ENCODE assay signal across 5 fruit fly cellular contexts in genomic region chrX:6744088-6744487, dm6.
TF ChIP-seq lines count a peak whose summit lies in the region.

Gene RpL17 (minus strand): TSS chrX:6744238.

TF ChIP-seq in whole organism, adult, 20 proteins besides CTCF, POLR2A, EP300 and RAD21 (continued from another document):
- TF ChIP-seq bab1 (GFP tag; optimal IDR thresholded peaks at IDR 0.05; lab: Kevin White, UChicago) (peak; percentile 94), Hr96 (GFP tag; optimal IDR thresholded peaks at IDR 0.05; lab: Kevin White, UChicago) (peak; percentile 92)

TF ChIP-seq in whole organism, embryonic, 481 proteins besides CTCF, POLR2A, EP300 and RAD21 (continued from another document and continues in another):
- TF ChIP-seq onecut (GFP tag; IDR thresholded peaks at IDR 0.05; lab: Robert Waterston, UW), result peak; percentile 87
- peak; percentile 80 for TF ChIP-seq H15 (GFP tag; IDR thresholded peaks at IDR 0.05; lab: Robert Waterston, UW)
- peak; percentile 79 for TF ChIP-seq mirr (GFP tag; optimal IDR thresholded peaks at IDR 0.05; lab: Kevin White, UChicago)
- peak; percentile 80 for TF ChIP-seq H2.0 (GFP tag; IDR thresholded peaks at IDR 0.05; lab: Robert Waterston, UW)
- TF ChIP-seq Trl (optimal IDR thresholded peaks at IDR 0.05; lab: Kevin White, UChicago), result no peak
- TF ChIP-seq Trl (GFP tag; optimal IDR thresholded peaks at IDR 0.05; lab: Kevin White, UChicago), result peak; percentile 91
- peak in 1 of 2 experiments; percentile 45 for TF ChIP-seq Hr78 (GFP tag; optimal IDR thresholded peaks at IDR 0.05; lab: Kevin White, UChicago)
- TF ChIP-seq Bgb (GFP tag; IDR thresholded peaks at IDR 0.05; lab: Robert Waterston, UW; ENCODE audit: partially characterized antibody), result peak; percentile 40; the same call in 1 of the 2 replicates
- TF ChIP-seq CG6272 (GFP tag; IDR thresholded peaks at IDR 0.05; lab: Robert Waterston, UW), result peak; percentile 71; the same call in 1 of the 2 replicates
- TF ChIP-seq dpn (GFP tag; optimal IDR thresholded peaks at IDR 0.05; lab: Kevin White, UChicago), result peak; percentile 73 to 92
- TF ChIP-seq tll (GFP tag; optimal IDR thresholded peaks at IDR 0.05; lab: Kevin White, UChicago), result no peak
- TF ChIP-seq CG31441 (GFP tag; IDR thresholded peaks at IDR 0.05; lab: Robert Waterston, UW), result peak; percentile 72; the same call in 1 of the 2 replicates
- peak; percentile 87 for TF ChIP-seq gro (GFP tag; optimal IDR thresholded peaks at IDR 0.05; lab: Kevin White, UChicago)
- peak; percentile 44 for TF ChIP-seq CG14667 (GFP tag; IDR thresholded peaks at IDR 0.05; lab: Robert Waterston, UW)
- TF ChIP-seq Mad (GFP tag; optimal IDR thresholded peaks at IDR 0.05; lab: Kevin White, UChicago), result peak; percentile 75
- TF ChIP-seq CG6683 (GFP tag; optimal IDR thresholded peaks at IDR 0.05; lab: Kevin White, UChicago), result peak; percentile 72
- peak; percentile 85 for TF ChIP-seq slbo (GFP tag; IDR thresholded peaks at IDR 0.05; lab: Robert Waterston, UW)
- TF ChIP-seq CG8281 (tag; optimal IDR thresholded peaks at IDR 0.05; lab: Kevin White, UChicago), result peak; percentile 62
- peak; percentile 98 for TF ChIP-seq YL-1 (GFP tag; optimal IDR thresholded peaks at IDR 0.05; lab: Kevin White, UChicago)
- no peak for TF ChIP-seq CG14860 (GFP tag; IDR thresholded peaks at IDR 0.05; lab: Robert Waterston, UW; ENCODE audit: partially characterized antibody)
- TF ChIP-seq CG2875 (GFP tag; optimal IDR thresholded peaks at IDR 0.05; lab: Kevin White, UChicago), result peak; percentile 88
- TF ChIP-seq Doc3 (GFP tag; IDR thresholded peaks at IDR 0.05; lab: Robert Waterston, UW; ENCODE audit: partially characterized antibody), result no peak
- peak; percentile 80 for TF ChIP-seq CG32772 (GFP tag; IDR thresholded peaks at IDR 0.05; lab: Robert Waterston, UW)
- TF ChIP-seq zen2 (GFP tag; IDR thresholded peaks at IDR 0.05; lab: Robert Waterston, UW; ENCODE audit: partially characterized antibody), result no peak
- TF ChIP-seq fd102C (GFP tag; optimal IDR thresholded peaks at IDR 0.05; lab: Kevin White, UChicago), result peak; percentile 74
- TF ChIP-seq Dip2 (GFP tag; IDR thresholded peaks at IDR 0.05; lab: Robert Waterston, UW), result no peak
- peak; percentile 87 for TF ChIP-seq CG7271 (tag; optimal IDR thresholded peaks at IDR 0.05; lab: Kevin White, UChicago)
- no peak for TF ChIP-seq br (optimal IDR thresholded peaks at IDR 0.05; lab: Kevin White, UChicago)
- peak; percentile 34; the same call in 1 of the 3 replicates for TF ChIP-seq row (GFP tag; IDR thresholded peaks at IDR 0.05; lab: Robert Waterston, UW)
- peak; percentile 74 for TF ChIP-seq lilli (GFP tag; optimal IDR thresholded peaks at IDR 0.05; lab: Kevin White, UChicago)
- peak; percentile 73 for TF ChIP-seq CG12744 (GFP tag; optimal IDR thresholded peaks at IDR 0.05; lab: Kevin White, UChicago)

TF ChIP-seq in whole organism, prepupa, 60 proteins besides CTCF, POLR2A, EP300 and RAD21 (continued from another document and continues in another):
- peak; percentile 76 for TF ChIP-seq Eip75B (GFP tag; optimal IDR thresholded peaks at IDR 0.05; lab: Kevin White, UChicago)
- TF ChIP-seq Sox14 (GFP tag; optimal IDR thresholded peaks at IDR 0.05; lab: Kevin White, UChicago), result peak; percentile 38
- peak; percentile 75 for TF ChIP-seq pdm3 (GFP tag; optimal IDR thresholded peaks at IDR 0.05; lab: Kevin White, UChicago)
- peak; percentile 89 for TF ChIP-seq CG6163 (GFP tag; IDR thresholded peaks at IDR 0.05; lab: Robert Waterston, UW)
- TF ChIP-seq OdsH (GFP tag; optimal IDR thresholded peaks at IDR 0.05; lab: Kevin White, UChicago), result peak; percentile 69
- peak; percentile 95 for TF ChIP-seq Eip78C (GFP tag; lab: Kevin White, UChicago)
- peak; percentile 65 for TF ChIP-seq CG10669 (GFP tag; optimal IDR thresholded peaks at IDR 0.05; lab: Kevin White, UChicago)
- TF ChIP-seq fd59A (GFP tag; optimal IDR thresholded peaks at IDR 0.05; lab: Kevin White, UChicago), result peak; percentile 44
- no peak; the same call in 1 of the 2 replicates for TF ChIP-seq CG11294 (GFP tag; IDR thresholded peaks at IDR 0.05; lab: Robert Waterston, UW)
- TF ChIP-seq Sox15 (GFP tag; optimal IDR thresholded peaks at IDR 0.05; lab: Kevin White, UChicago), result peak; percentile 14
- TF ChIP-seq net (GFP tag; optimal IDR thresholded peaks at IDR 0.05; lab: Kevin White, UChicago), result peak; percentile 74
- peak; percentile 23 for TF ChIP-seq dsx (GFP tag; optimal IDR thresholded peaks at IDR 0.05; lab: Kevin White, UChicago; ENCODE audit: poor library complexity, severe bottlenecking)
- TF ChIP-seq Hr38 (GFP tag; optimal IDR thresholded peaks at IDR 0.05; lab: Kevin White, UChicago), result no peak
- peak; percentile 73 for TF ChIP-seq Hr39 (GFP tag; optimal IDR thresholded peaks at IDR 0.05; lab: Kevin White, UChicago)
- TF ChIP-seq CG11762 (GFP tag; optimal IDR thresholded peaks at IDR 0.05; lab: Kevin White, UChicago; ENCODE audit: insufficient read depth), result peak; percentile 42
- TF ChIP-seq esn (GFP tag; optimal IDR thresholded peaks at IDR 0.05; lab: Kevin White, UChicago), result peak; percentile 85
- peak; percentile 53 for TF ChIP-seq Blimp-1 (GFP tag; optimal IDR thresholded peaks at IDR 0.05; lab: Kevin White, UChicago)
- no peak for TF ChIP-seq Eip93F (GFP tag; optimal IDR thresholded peaks at IDR 0.05; lab: Kevin White, UChicago)
- TF ChIP-seq CG8319 (GFP tag; optimal IDR thresholded peaks at IDR 0.05; lab: Kevin White, UChicago), result peak; percentile 50
- TF ChIP-seq CG8119 (GFP tag; IDR thresholded peaks at IDR 0.05; lab: Robert Waterston, UW), result peak; percentile 42; the same call in 1 of the 3 replicates
- TF ChIP-seq CG4318 (GFP tag; optimal IDR thresholded peaks at IDR 0.05; lab: Kevin White, UChicago), result no peak
- no peak for TF ChIP-seq Ets96B (tag; optimal IDR thresholded peaks at IDR 0.05; lab: Kevin White, UChicago)
- peak; percentile 65 for TF ChIP-seq acj6 (GFP tag; optimal IDR thresholded peaks at IDR 0.05; lab: Kevin White, UChicago)
- peak; percentile 80 for TF ChIP-seq vri (GFP tag; optimal IDR thresholded peaks at IDR 0.05; lab: Kevin White, UChicago)
- no peak for TF ChIP-seq spab (GFP tag; optimal IDR thresholded peaks at IDR 0.05; lab: Kevin White, UChicago)
- peak; percentile 63 for TF ChIP-seq CG6792 (GFP tag; optimal IDR thresholded peaks at IDR 0.05; lab: Kevin White, UChicago)
- no peak for TF ChIP-seq Lpt (GFP tag; optimal IDR thresholded peaks at IDR 0.05; lab: Kevin White, UChicago)
- TF ChIP-seq cyc (GFP tag; optimal IDR thresholded peaks at IDR 0.05; lab: Kevin White, UChicago), result peak; percentile 73
- peak; percentile 80 for TF ChIP-seq CG31627 (GFP tag; optimal IDR thresholded peaks at IDR 0.05; lab: Kevin White, UChicago)
- peak; percentile 84 for TF ChIP-seq eg (GFP tag; IDR thresholded peaks at IDR 0.05; lab: Robert Waterston, UW)
- TF ChIP-seq fkh (GFP tag; optimal IDR thresholded peaks at IDR 0.05; lab: Kevin White, UChicago), result peak; percentile 46
- peak in 1 of 2 experiments; percentile 75 for TF ChIP-seq salr (GFP tag; optimal IDR thresholded peaks at IDR 0.05; lab: Kevin White, UChicago)
- TF ChIP-seq Smox (GFP tag; optimal IDR thresholded peaks at IDR 0.05; lab: Kevin White, UChicago), result peak; percentile 73

TF ChIP-seq in whole organism, pupa, 21 proteins besides CTCF, POLR2A, EP300 and RAD21 (continued from another document):
- peak; percentile 69; the same call in 1 of the 2 replicates for TF ChIP-seq Ets98B (GFP tag; IDR thresholded peaks at IDR 0.05; lab: Robert Waterston, UW)

TF ChIP-seq in whole organism, wandering third instar larva, 38 proteins besides CTCF, POLR2A, EP300 and RAD21 (continued from another document):
- peak; percentile 67 for TF ChIP-seq psq (GFP tag; optimal IDR thresholded peaks at IDR 0.05; lab: Kevin White, UChicago)
- TF ChIP-seq Hnf4 (GFP tag; optimal IDR thresholded peaks at IDR 0.05; lab: Kevin White, UChicago), result peak; percentile 83
- peak; percentile 78 for TF ChIP-seq dmrt93B (GFP tag; optimal IDR thresholded peaks at IDR 0.05; lab: Kevin White, UChicago)
- TF ChIP-seq sage (GFP tag; optimal IDR thresholded peaks at IDR 0.05; lab: Kevin White, UChicago), result peak; percentile 36
- no peak for TF ChIP-seq Rel (GFP tag; optimal IDR thresholded peaks at IDR 0.05; lab: Kevin White, UChicago)
- peak; percentile 38 for TF ChIP-seq Rel (tag; optimal IDR thresholded peaks at IDR 0.05; lab: Kevin White, UChicago)
- TF ChIP-seq CG9705 (GFP tag; optimal IDR thresholded peaks at IDR 0.05; lab: Kevin White, UChicago), result peak; percentile 71
- TF ChIP-seq br (GFP tag; optimal IDR thresholded peaks at IDR 0.05; lab: Kevin White, UChicago), result peak; percentile 81
- no peak for TF ChIP-seq jim (GFP tag; optimal IDR thresholded peaks at IDR 0.05; lab: Kevin White, UChicago)
- TF ChIP-seq CrebA (GFP tag; optimal IDR thresholded peaks at IDR 0.05; lab: Kevin White, UChicago; ENCODE audit: borderline replicate concordance), result no peak
- peak; percentile 92 for TF ChIP-seq rgr (GFP tag; optimal IDR thresholded peaks at IDR 0.05; lab: Kevin White, UChicago)
- no peak for TF ChIP-seq brk (GFP tag; optimal IDR thresholded peaks at IDR 0.05; lab: Kevin White, UChicago)
- no peak for TF ChIP-seq N (GFP tag; optimal IDR thresholded peaks at IDR 0.05; lab: Kevin White, UChicago)
- no peak for TF ChIP-seq dl (GFP tag; optimal IDR thresholded peaks at IDR 0.05; lab: Kevin White, UChicago; ENCODE audit: insufficient read depth in 1 of 2, partially characterized antibody in 2 of 2)
- TF ChIP-seq dsf (GFP tag; optimal IDR thresholded peaks at IDR 0.05; lab: Kevin White, UChicago; ENCODE audit: borderline replicate concordance), result no peak
- peak; percentile 73 for TF ChIP-seq sv (GFP tag; optimal IDR thresholded peaks at IDR 0.05; lab: Kevin White, UChicago)
